Worm (Caenorhabditis elegans): ENCODE measurements around the gene elks-1.

ce11 chrIV:3349977-3350580 lies at the start of gene elks-1:
- TF ChIP-seq unc-86 (tag; optimal IDR thresholded peaks at IDR 0.05) (no peak), pha-4 (tag; optimal IDR thresholded peaks at IDR 0.05) (no peak), ceh-19 (GFP tag; optimal IDR thresholded peaks at IDR 0.05) (no peak), dve-1 (tag; optimal IDR thresholded peaks at IDR 0.05) (no peak), F13H6.1 (tag; optimal IDR thresholded peaks at IDR 0.05) (no peak), ref-2 (tag; optimal IDR thresholded peaks at IDR 0.05) (peak; percentile 28), tbx-7 (tag; optimal IDR thresholded peaks at IDR 0.05) (no peak), ama-1 (optimal IDR thresholded peaks at IDR 0.05) (no peak), fkh-10 (GFP tag; optimal IDR thresholded peaks at IDR 0.05) (no peak), pros-1 (tag; optimal IDR thresholded peaks at IDR 0.05) (no peak), che-1 (tag; optimal IDR thresholded peaks at IDR 0.05) (no peak), tbx-2 (tag; optimal IDR thresholded peaks at IDR 0.05) (peak; percentile 17), sdc-2 (tag; optimal IDR thresholded peaks at IDR 0.05) (no peak), ets-4 (tag; optimal IDR thresholded peaks at IDR 0.05) (no peak)

Measured in whole organism, late embryonic.